Fruit fly (Drosophila melanogaster): ENCODE measurements around the gene ranshi.
A peak's percentile ranks its signal among the peaks of the same experiment; 100 is the strongest.

Gene ranshi

DNA sequence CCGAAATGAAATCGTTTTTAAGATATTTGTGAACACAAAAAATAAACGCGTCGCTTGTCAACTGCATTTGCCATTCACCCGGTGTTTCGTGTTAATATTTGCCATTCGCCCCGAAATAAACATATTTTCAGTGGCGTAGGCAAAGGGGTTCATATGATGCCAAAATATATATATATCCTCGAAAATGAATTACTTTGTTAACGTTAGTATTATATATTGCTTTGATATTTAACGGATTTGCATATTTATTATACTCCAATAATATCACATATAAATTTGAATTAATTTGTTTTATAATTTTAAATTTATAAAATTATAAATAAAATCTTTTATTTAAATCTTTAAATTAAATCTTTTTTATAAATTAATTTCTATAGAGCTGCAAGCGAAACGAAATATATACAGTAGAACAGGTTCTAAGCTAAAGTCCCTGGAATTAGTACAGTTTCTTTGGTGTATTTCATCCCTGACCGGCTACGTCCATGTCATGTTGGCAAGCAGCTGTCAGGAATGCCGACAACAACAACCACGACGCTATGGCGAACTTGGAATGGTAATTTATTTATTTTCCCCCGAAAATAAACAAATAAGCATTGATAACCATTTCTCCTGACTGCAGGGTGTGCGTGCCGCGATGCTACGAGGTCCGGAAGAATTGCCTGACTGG, 2.2 kb upstream of the ranshi start, which contains the start of the genes M1BP and CG8202:
Gene M1BP (minus strand): TSS at position 102 of the 667 bp plus-strand sequence.
Gene CG8202 (plus strand): TSS at position 495 of the 667 bp plus-strand sequence.
- TF ChIP-seq CTCF (optimal IDR thresholded peaks at IDR 0.05) (no peak), CG8478 (optimal IDR thresholded peaks at IDR 0.05) (no peak)

DNA sequence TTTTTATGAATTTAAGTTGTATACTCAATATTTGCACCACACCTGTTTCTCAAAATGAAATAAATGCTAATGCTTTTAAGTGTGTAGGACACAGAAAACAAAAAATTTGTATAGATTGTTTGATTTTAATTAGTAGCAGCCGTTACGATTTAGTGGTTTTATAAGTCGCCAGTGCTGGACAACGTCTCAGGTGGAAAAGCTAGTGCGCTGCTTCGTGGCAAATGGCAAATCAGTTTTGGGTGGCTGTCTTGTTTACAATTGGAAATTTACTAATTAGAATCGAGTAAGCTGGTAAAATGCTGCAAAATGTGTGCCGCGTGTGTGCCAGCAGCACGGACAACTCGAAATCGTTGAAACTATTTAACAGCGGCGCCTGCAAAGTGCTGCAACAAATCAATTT, 2.9 kb downstream of the ranshi start, which contains the start of gene CG8159:
Gene CG8159 (plus strand): TSS at position 223 of the 400 bp plus-strand sequence.
- TF ChIP-seq CTCF (optimal IDR thresholded peaks at IDR 0.05) (no peak), CG8478 (optimal IDR thresholded peaks at IDR 0.05) (no peak)

DNA sequence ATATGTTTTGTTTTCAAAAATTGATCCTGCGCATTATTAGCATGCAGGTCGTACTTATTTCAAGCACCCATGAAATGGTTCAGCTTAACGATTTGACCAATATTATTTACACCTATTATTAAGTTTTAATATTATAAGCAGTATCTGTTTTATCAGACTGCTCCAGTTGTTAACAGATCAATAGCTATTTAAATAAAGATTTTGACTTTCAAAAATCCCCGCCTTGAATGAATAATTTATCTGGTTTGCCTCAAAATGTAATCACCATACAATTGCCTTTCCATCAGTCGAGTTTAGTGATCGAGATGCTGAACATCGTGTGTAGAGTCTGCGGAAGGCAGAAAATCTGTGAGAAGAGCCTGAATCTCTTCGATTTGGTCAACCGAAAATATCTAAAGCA, 4.3 kb downstream of the ranshi start, which contains the start of gene ouib:
Gene ouib (plus strand): TSS at position 301 of the 400 bp plus-strand sequence.
- TF ChIP-seq CG8478 (optimal IDR thresholded peaks at IDR 0.05) (no peak), CTCF (optimal IDR thresholded peaks at IDR 0.05) (no peak)

DNA sequence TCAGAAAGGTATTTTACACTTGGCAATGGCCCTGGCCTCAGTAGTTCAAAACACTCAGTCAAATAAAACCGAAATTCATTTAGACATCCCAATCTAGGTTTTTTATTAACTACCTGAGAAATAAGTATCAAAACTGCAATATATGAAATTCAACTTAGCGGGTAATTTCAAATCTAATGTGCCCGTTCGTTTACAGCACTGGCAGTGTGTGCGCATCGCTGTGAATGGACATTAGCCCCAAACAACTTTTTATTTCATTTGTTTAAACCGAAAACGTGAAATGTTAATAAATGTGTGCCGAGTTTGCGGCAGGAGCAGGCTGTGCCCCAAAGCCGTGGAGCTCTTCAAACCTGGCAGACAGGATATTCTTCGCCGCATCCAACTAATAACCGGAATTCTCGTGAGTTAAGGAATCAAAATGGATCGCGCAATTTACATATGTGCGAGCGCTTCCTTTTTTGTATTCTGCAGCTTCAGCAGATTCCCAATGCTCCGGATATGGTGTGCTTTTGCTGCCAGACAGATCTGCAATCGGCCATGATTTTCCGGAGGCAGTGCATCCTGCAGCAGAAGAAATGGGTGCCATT, 6.4 kb downstream of the ranshi start, which contains the start of gene nom:
Gene nom (plus strand): TSS at position 213 of the 587 bp plus-strand sequence.
- TF ChIP-seq CTCF (optimal IDR thresholded peaks at IDR 0.05) (no peak), CG8478 (optimal IDR thresholded peaks at IDR 0.05) (no peak)

DNA sequence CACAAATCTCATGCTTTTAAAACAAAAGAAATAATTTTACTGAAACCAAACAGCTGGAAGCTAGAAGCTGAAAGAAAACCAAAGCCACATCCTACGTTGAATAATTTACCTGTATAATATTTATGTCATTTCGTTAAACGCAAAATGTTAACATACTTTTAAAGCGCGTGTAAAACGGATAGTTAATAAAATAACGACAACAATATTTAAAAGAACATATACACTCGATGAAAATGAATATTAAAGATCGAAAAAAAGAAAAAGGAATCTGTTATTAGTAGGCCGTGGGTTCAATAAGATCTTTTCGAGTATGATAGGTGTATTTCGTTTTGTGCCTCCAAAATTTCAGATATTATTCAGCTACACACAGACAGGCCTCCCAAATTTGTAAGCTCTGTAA, 8.4 kb downstream of the ranshi start, which contains the start of gene CG8136:
Gene CG8136 (plus strand): TSS at position 301 of the 400 bp plus-strand sequence.
- TF ChIP-seq CTCF (optimal IDR thresholded peaks at IDR 0.05) (no peak), CG8478 (optimal IDR thresholded peaks at IDR 0.05) (no peak)

DNA sequence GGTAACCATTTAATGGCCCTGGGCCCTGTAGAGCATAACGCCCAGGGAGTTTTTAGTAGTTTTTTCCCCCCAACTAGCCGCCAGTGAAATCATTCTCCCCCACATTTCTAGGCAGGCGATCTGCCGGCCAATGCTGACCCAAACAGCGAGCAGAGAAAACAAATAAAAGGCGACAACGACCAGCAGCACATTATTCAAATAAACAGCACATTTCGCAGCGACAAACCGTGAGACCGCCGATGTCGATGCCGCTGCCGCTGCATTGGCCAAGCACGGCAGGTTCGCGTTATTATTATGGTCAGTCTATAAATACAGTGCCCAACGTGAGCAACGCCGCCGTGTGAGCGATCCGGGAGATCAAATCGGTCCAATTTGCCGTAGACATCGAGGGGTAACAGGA, 10.6 kb downstream of the ranshi start, which contains the start of gene CG11760:
Gene CG11760 (plus strand): TSS at position 301 of the 400 bp plus-strand sequence.
- TF ChIP-seq CG8478 (optimal IDR thresholded peaks at IDR 0.05) (no peak), CTCF (optimal IDR thresholded peaks at IDR 0.05) (no peak)

DNA sequence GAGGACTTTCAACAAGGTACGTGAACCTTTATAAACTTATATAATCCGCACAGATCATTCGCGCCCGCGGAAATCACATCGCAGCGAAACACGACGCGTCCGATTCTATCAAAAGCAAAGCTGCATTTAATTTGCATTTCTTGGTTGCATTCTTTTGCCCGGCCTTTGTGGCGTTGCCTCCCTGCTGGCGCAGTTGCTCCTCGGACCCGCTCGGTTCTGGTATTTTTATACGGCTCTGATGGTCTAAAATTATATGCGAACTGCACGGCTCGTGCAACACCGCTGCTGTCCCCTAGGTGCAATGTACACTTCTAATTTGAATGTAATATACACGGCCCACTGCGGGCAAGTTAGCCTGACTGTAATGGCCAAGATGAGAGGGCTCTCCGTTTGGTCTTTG, 11.1 kb downstream of the ranshi start, which contains the start of gene Cks85A:
Gene Cks85A (minus strand): TSS at position 101 of the 400 bp plus-strand sequence.
- TF ChIP-seq CTCF (optimal IDR thresholded peaks at IDR 0.05): no peak
- no peak for TF ChIP-seq CG8478 (optimal IDR thresholded peaks at IDR 0.05)

DNA sequence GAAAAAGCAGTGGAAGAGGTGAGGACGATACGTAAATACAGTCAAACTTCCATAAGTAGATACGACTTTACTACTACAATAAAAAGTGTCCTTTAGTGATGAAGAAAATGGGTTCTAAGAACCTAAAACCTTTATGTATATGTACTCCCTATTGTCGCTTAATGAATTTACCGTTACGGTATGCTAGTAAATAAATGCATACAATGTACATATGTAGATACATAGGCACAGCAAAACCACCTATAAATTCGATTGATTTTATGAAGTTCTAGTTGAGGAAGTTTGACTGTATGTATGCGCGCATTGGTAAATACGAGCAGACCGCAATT, 13.0 kb downstream of the ranshi start:
- no peak for TF ChIP-seq CG8478 (optimal IDR thresholded peaks at IDR 0.05)
- no peak for TF ChIP-seq CTCF (optimal IDR thresholded peaks at IDR 0.05)

DNA sequence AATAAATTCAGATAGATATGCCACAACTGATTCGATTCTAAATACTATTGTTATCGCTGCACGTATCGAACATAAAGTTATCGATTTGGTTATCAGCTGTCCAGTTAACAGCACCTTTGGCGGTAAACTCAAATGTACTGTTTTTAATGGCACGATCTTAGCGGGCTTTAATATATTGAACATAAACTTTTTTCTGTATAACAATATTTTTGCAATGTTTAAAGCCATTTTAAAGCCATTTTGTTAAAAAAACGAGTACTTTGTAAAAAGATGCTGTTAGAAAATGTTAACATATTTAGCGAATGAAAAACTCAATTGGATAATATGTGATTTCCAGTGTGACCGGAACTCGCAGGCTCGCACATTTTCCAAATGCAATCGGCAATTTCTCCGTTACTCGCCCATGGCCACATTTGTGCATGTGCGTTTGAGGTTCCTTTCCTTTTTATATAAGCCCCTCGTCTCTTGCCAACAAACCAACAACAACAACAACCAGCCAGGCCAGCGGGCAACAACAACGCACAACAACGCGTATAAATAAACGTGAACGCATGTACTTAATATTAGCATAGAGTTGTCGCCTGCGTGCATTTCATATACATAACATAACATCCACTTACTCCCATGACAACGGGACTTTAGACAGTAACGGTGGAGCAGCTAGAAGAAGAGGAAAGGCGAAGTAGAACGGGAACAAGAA, 13.5 kb downstream of the ranshi start, which contains the start of gene TMEM216:
Gene TMEM216 (plus strand): TSS at position 393 of the 700 bp plus-strand sequence.
- TF ChIP-seq CG8478 (optimal IDR thresholded peaks at IDR 0.05) (no peak), CTCF (optimal IDR thresholded peaks at IDR 0.05) (peak in 1 of 2 experiments; percentile 19)

DNA sequence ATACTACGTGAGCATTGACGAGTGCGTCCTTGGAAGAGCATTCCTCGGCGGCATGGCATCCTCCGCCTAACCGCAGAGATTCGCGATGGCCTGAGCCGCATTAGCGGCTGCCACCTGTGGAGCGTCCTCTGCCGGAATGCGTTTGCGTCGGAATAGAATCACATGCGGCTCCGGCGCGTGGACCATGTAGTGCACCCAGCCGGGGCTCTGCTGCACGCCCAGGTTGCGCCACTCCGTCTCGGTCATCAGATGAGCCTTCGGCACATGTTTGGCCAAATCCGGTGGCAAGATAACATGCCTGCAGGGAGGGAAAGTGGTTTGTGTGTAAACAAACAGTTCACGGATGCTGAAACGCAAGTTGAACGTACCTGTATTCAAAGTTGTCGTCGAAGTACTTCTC, 14.1 kb downstream of the ranshi start:
- TF ChIP-seq CTCF (optimal IDR thresholded peaks at IDR 0.05): peak in 1 of 2 experiments; percentile 22
- TF ChIP-seq CG8478 (optimal IDR thresholded peaks at IDR 0.05): no peak

DNA sequence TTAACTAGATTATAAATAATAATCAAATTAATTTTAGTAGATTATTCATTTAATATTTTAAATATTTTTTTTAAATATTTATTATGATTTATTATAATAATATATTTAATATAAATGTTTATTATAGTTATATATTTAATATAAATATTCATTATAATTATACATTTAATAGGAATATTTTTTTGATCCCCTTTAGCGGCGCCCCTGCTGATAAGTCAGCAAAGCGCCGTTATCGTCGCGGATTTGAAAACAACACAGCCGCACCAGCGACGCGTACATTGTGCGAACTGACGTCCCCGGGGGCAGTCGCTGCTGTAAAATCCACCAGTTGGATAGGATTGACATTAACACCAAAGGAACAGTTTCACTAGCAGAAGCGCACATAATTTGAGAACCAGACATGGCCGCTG, 16.8 kb downstream of the ranshi start, which contains the start of gene CG8112:
Gene CG8112 (plus strand): TSS at position 212 of the 410 bp plus-strand sequence.
- TF ChIP-seq CTCF (optimal IDR thresholded peaks at IDR 0.05) (no peak), CG8478 (optimal IDR thresholded peaks at IDR 0.05) (no peak)

DNA sequence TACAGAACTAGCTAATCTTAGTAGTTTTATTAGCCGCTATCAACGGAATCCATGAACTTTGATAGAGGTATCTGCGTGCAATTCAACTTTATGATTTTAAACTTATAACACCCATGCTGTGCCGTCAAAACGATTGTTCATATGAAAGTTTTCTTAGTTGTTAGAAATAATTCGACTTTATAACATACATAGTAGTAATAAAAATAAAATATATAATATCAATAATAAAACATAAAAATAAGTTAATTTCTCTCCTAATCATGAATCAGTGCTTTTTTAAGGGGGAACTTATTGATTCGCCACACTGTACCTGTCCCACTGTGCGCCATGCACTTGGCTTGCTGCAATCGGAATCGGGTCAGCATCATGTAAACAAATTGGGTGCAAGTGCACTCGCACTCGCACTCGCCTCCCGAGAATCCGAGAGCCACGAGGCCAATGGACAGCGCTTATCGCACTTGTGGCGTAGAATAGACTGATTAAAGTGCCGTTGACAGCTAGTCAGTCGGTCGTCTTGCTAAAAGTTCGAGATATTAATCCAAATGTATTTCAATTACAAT, 17.5 kb downstream of the ranshi start:
- no peak for TF ChIP-seq CTCF (optimal IDR thresholded peaks at IDR 0.05)
- no peak for TF ChIP-seq CG8478 (optimal IDR thresholded peaks at IDR 0.05)

DNA sequence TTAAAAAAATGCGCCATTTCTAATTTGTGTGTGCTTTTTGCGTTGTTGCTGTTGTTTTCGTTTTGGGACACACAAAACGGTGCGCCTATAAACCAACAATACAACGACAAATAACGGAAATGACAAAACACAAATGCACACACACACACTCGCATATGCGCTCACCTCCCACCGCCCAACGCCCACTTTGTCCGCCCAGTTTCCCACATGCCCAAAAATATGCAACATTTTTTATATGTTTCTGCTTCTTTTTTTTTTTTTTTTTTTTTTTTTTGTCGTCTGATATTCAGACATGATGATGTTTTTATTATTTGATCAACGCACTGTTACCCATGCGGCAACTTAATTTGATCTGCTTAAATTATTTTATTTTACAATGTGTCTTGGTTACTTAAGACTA, 22.3 kb downstream of the ranshi start:
- no peak for TF ChIP-seq CTCF (optimal IDR thresholded peaks at IDR 0.05)
- no peak for TF ChIP-seq CG8478 (optimal IDR thresholded peaks at IDR 0.05)

DNA sequence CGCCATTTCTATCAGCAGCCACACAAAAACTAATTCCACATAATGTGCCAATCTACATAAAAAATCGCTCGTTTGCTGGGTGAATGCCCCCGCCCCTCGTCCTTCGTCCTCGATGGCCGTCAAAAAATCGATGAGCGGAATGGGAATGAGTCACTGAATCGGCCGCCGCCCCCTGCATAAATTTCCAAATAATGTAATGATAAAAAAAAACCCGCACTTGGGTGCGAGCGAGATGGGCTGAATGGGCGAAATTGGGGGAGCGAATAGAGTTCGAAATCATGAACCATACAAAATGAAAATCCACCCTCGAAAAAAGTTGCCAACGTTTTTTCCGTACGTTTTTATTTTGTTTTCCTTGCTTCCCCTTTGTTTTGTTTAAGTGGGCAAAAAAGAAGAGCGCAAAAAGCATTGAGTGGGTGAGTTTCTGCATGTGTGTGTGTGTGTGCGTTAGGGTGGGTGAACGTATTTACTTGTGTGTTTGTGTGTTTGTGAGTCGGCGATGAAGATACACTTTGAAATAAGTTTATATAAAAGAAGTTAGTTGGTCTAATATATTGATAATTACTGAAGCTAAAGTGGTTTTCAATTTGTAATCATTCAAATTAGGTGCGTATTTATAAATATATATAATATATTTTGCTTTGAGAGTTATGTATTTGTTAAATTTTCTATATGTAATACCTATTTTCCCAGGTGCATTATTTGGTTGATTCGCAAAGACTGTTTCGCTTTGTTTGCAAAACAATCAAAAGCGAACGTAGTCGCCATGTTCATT, 24.0 kb downstream of the ranshi start:
- TF ChIP-seq CG8478 (optimal IDR thresholded peaks at IDR 0.05) (no peak), CTCF (optimal IDR thresholded peaks at IDR 0.05) (no peak)

Data from S2 (cell line).